Worm (Caenorhabditis elegans) whole organism, L4/young adult: ENCODE measurements around the gene tin-9.2.

Experiments used
- W03F9.2 ChIP-seq: fragments of 150-350 bp; optimal IDR thresholded peaks from 2 replicates; lab custom pipeline; 2014; ENCODE audit warnings: missing biosample characterization, missing genetic modification characterization
- dao-5 ChIP-seq: sonication (generic microtip); optimal IDR thresholded peaks from 2 replicates; lab custom pipeline; 2016; ENCODE audit warnings: missing genotype, missing genetic modification characterization, moderate library complexity, missing compliant biosample characterization
- him-1 ChIP-seq: sonication (generic microtip); optimal IDR thresholded peaks from 2 replicates; lab custom pipeline; 2016; ENCODE audit warnings: missing genotype, missing genetic modification reagents, missing genetic modification characterization, missing compliant biosample characterization

- no peak for TF ChIP-seq him-1 (tag; lab: Kevin White, UChicago)
- TF ChIP-seq W03F9.2 (tag; lab: Kevin White, UChicago), result no peak
- no peak for TF ChIP-seq dao-5 (tag; lab: Kevin White, UChicago)
Observed at ce11 chrIV:13090967-13091366, 7.8 kb upstream of the tin-9.2 start, which contains the start of gene col-132.
